Fruit fly (Drosophila melanogaster) whole organism, embryonic: ENCODE data around the gene Drgx.

Experiments
- CG10366 ChIP-seq: fragments of 200-800 bp; sonication (Bioruptor generic); IDR thresholded peaks from 2 replicates; pipeline ENCODE4 v1.3.6; 2022; ENCODE audit warnings: missing biosample characterization, missing genetic modification characterization
- CG12942 ChIP-seq: fragments of 200-800 bp; sonication (Bioruptor generic); optimal IDR thresholded peaks from 3 replicates; lab custom pipeline; 2016; ENCODE audit warnings: missing biosample characterization, missing genetic modification characterization
- CG13287 ChIP-seq: fragments of 200-800 bp; sonication (Bioruptor generic); IDR thresholded peaks from 2 replicates; pipeline ENCODE4 v1.3.6; 2022; ENCODE audit warnings: missing biosample characterization, missing genetic modification characterization; ENCODE audit not compliant: partially characterized antibody
- CG15601 ChIP-seq: fragments of 200-800 bp; sonication (Bioruptor generic); optimal IDR thresholded peaks from 3 replicates; lab custom pipeline; 2019; ENCODE audit warnings: missing biosample characterization, mild to moderate bottlenecking, missing genetic modification characterization, moderate library complexity
- CG16813 ChIP-seq: fragments of 200-800 bp; sonication (Bioruptor generic); IDR thresholded peaks from 3 replicates; pipeline ENCODE4 v1.3.6; 2022; ENCODE audit warnings: missing biosample characterization, missing genetic modification characterization; ENCODE audit not compliant: partially characterized antibody
- CG17829 ChIP-seq: fragments of 200-800 bp; optimal IDR thresholded peaks from 2 replicates; lab custom pipeline; 2019; ENCODE audit warnings: missing biosample characterization, mild to moderate bottlenecking, missing genetic modification characterization, moderate library complexity
- CG2116 ChIP-seq: fragments of 200-800 bp; sonication (Bioruptor generic); optimal IDR thresholded peaks from 3 replicates; lab custom pipeline; 2018; ENCODE audit warnings: missing biosample characterization, mild to moderate bottlenecking, missing genetic modification characterization
- CG30020 ChIP-seq: fragments of 200-800 bp; optimal IDR thresholded peaks from 2 replicates; lab custom pipeline; 2019; ENCODE audit warnings: missing biosample characterization, mild to moderate bottlenecking, missing genetic modification characterization, moderate library complexity
- CG4360 ChIP-seq: fragments of 200-800 bp; sonication (Bioruptor generic); IDR thresholded peaks from 2 replicates; pipeline ENCODE4 v1.3.6; 2022; ENCODE audit warnings: missing biosample characterization, missing genetic modification characterization
- CG4424 ChIP-seq: fragments of 200-800 bp; sonication (Bioruptor generic); optimal IDR thresholded peaks from 3 replicates; lab custom pipeline; 2016; ENCODE audit warnings: missing biosample characterization, missing genetic modification characterization
- CG4707 ChIP-seq: fragments of 200-800 bp; sonication (Bioruptor generic); optimal IDR thresholded peaks from 2 replicates; lab custom pipeline; 2018; ENCODE audit warnings: missing biosample characterization, mild to moderate bottlenecking, missing genetic modification characterization, moderate library complexity
- CG5180 ChIP-seq: fragments of 200-800 bp; sonication (Bioruptor generic); optimal IDR thresholded peaks from 3 replicates; lab custom pipeline; 2017; ENCODE audit warnings: missing biosample characterization, missing genetic modification characterization, mild to moderate bottlenecking, moderate library complexity, missing genetic modification reagents
- Chrac-16 ChIP-seq: fragments of 200-800 bp; sonication (Bioruptor generic); optimal IDR thresholded peaks from 3 replicates; lab custom pipeline; 2016; ENCODE audit warnings: missing biosample characterization, missing genetic modification characterization
- CkIIα-i1 ChIP-seq: fragments of 200-800 bp; sonication (Bioruptor generic); IDR thresholded peaks from 2 replicates; pipeline ENCODE4 v1.3.6; 2022; ENCODE audit warnings: missing biosample characterization, missing genetic modification characterization
- D19A ChIP-seq: fragments of 200-800 bp; optimal IDR thresholded peaks from 3 replicates; lab custom pipeline; 2019; ENCODE audit warnings: missing biosample characterization, mild to moderate bottlenecking, missing genetic modification characterization, moderate library complexity
- Dll ChIP-seq: fragments of 200-800 bp; sonication (Bioruptor generic); IDR thresholded peaks from 4 replicates; pipeline ENCODE4 v1.3.6; 2022; ENCODE audit warnings: missing biosample characterization, missing genetic modification characterization; ENCODE audit not compliant: partially characterized antibody
- Dref ChIP-seq: fragments of 200-800 bp; sonication (Bioruptor generic); IDR thresholded peaks from 2 replicates; pipeline ENCODE4 v1.3.6; 2022; ENCODE audit warnings: missing biosample characterization, missing genetic modification characterization
- HLHmδ ChIP-seq: fragments of 200-800 bp; sonication (Bioruptor generic); optimal IDR thresholded peaks from 2 replicates; lab custom pipeline; 2018; ENCODE audit warnings: missing biosample characterization, mild to moderate bottlenecking, missing genetic modification characterization, moderate library complexity
- HmgD ChIP-seq: fragments of 200-800 bp; sonication (Bioruptor generic); optimal IDR thresholded peaks from 3 replicates; lab custom pipeline; 2016; ENCODE audit warnings: missing biosample characterization, missing genetic modification characterization
- Max ChIP-seq: fragments of 200-800 bp; sonication (Bioruptor generic); optimal IDR thresholded peaks from 2 replicates; lab custom pipeline; 2016; ENCODE audit warnings: missing biosample characterization, mild to moderate bottlenecking, missing genetic modification characterization
- Myb ChIP-seq: fragments of 200-800 bp; sonication (Bioruptor generic); optimal IDR thresholded peaks from 2 replicates; lab custom pipeline; 2016; ENCODE audit warnings: missing biosample characterization, missing genetic modification characterization
- NC2α ChIP-seq: fragments of 200-800 bp; sonication (Bioruptor generic); optimal IDR thresholded peaks from 2 replicates; lab custom pipeline; 2016; ENCODE audit warnings: missing biosample characterization, missing genetic modification characterization
- Oaz ChIP-seq: fragments of 200-800 bp; sonication (Bioruptor generic); IDR thresholded peaks from 2 replicates; pipeline ENCODE4 v1.3.6; 2022; ENCODE audit warnings: missing biosample characterization, missing genetic modification characterization
- Optix ChIP-seq: fragments of 200-800 bp; sonication (Bioruptor generic); IDR thresholded peaks from 3 replicates; pipeline ENCODE4 v1.3.6; 2022; ENCODE audit warnings: missing biosample characterization, missing genetic modification characterization
- Poxn ChIP-seq: fragments of 200-800 bp; sonication (Bioruptor generic); IDR thresholded peaks from 2 replicates; pipeline ENCODE4 v1.3.6; 2022; ENCODE audit warnings: missing biosample characterization, missing genetic modification characterization
- Spps ChIP-seq: fragments of 200-800 bp; sonication (Bioruptor generic); optimal IDR thresholded peaks from 2 replicates; lab custom pipeline; 2018; ENCODE audit warnings: missing biosample characterization, mild to moderate bottlenecking, missing genetic modification characterization
- aop ChIP-seq: fragments of 200-800 bp; sonication (Bioruptor generic); IDR thresholded peaks from 2 replicates; pipeline ENCODE4 v1.3.6; 2022; ENCODE audit warnings: missing biosample characterization, missing genetic modification characterization
- ash1 ChIP-seq: fragments of 200-800 bp; sonication (Bioruptor generic); optimal IDR thresholded peaks from 2 replicates; lab custom pipeline; 2018; ENCODE audit warnings: missing biosample characterization, mild to moderate bottlenecking, missing genetic modification characterization
- ato ChIP-seq: fragments of 200-800 bp; sonication (Bioruptor generic); IDR thresholded peaks from 2 replicates; pipeline ENCODE4 v1.3.6; 2022; ENCODE audit warnings: missing biosample characterization, missing genetic modification characterization; ENCODE audit not compliant: partially characterized antibody
- bab2 ChIP-seq: fragments of 200-800 bp; sonication (Bioruptor generic); optimal IDR thresholded peaks from 2 replicates; lab custom pipeline; 2016; ENCODE audit warnings: missing biosample characterization, missing genetic modification characterization
- bbx ChIP-seq: fragments of 200-800 bp; sonication (Bioruptor generic); IDR thresholded peaks from 2 replicates; pipeline ENCODE4 v1.3.6; 2022; ENCODE audit warnings: missing biosample characterization, missing genetic modification characterization; ENCODE audit not compliant: partially characterized antibody
- bcd ChIP-seq: fragments of 200-800 bp; sonication (Bioruptor generic); optimal IDR thresholded peaks from 2 replicates; lab custom pipeline; 2017; ENCODE audit warnings: missing biosample characterization, mild to moderate bottlenecking, missing genetic modification characterization
- chinmo ChIP-seq: fragments of 200-800 bp; sonication (Bioruptor generic); IDR thresholded peaks from 4 replicates; pipeline ENCODE4 v1.3.6; 2022; ENCODE audit warnings: missing biosample characterization, missing genetic modification characterization; ENCODE audit not compliant: partially characterized antibody
- da ChIP-seq: fragments of 200-800 bp; sonication (Bioruptor generic); optimal IDR thresholded peaks from 2 replicates; lab custom pipeline; 2016; ENCODE audit warnings: missing biosample characterization, missing genetic modification characterization
- disco-r ChIP-seq: fragments of 200-800 bp; sonication (Bioruptor generic); optimal IDR thresholded peaks from 2 replicates; lab custom pipeline; 2016; ENCODE audit warnings: missing biosample characterization, missing genetic modification characterization
- eyg ChIP-seq: fragments of 200-800 bp; sonication (Bioruptor generic); optimal IDR thresholded peaks from 3 replicates; lab custom pipeline; 2016; ENCODE audit warnings: missing biosample characterization, missing genetic modification characterization
- fru ChIP-seq: fragments of >200 bp; optimal IDR thresholded peaks from 2 replicates; lab custom pipeline; 2017
- gt ChIP-seq: fragments of 200-800 bp; sonication (Bioruptor generic); IDR thresholded peaks from 2 replicates; pipeline ENCODE4 v1.3.6; 2022; ENCODE audit warnings: missing biosample characterization, missing genetic modification characterization
- hkb ChIP-seq, 2 experiments: fragments of 200-800 bp in 1 of 2; fragments of >200 bp in 1 of 2; sonication (Bioruptor generic) in 1 of 2; IDR thresholded peaks in 1 of 2; optimal IDR thresholded peaks in 1 of 2; 2 replicates each; pipeline versions ENCODE4 v1.3.6 to Lab custom; 2017 to 2022; ENCODE audit warnings: missing biosample characterization in 1 of 2, missing genetic modification characterization in 1 of 2
- ind ChIP-seq: fragments of 200-800 bp; sonication (Bioruptor generic); optimal IDR thresholded peaks from 3 replicates; lab custom pipeline; 2016; ENCODE audit warnings: missing biosample characterization, missing genetic modification characterization
- insv ChIP-seq, 2 experiments: fragments of 200-800 bp; sonication (Bioruptor generic); optimal IDR thresholded peaks; 3 replicates each; lab custom pipeline; 2016 to 2018; ENCODE audit warnings: missing biosample characterization in 2 of 2, missing genetic modification characterization in 2 of 2
- nerfin-1 ChIP-seq: fragments of 200-800 bp; sonication (Bioruptor generic); optimal IDR thresholded peaks from 3 replicates; lab custom pipeline; 2019; ENCODE audit warnings: missing biosample characterization, mild to moderate bottlenecking, missing genetic modification characterization, moderate library complexity
- nerfin-2 ChIP-seq: fragments of 200-800 bp; sonication (Bioruptor generic); IDR thresholded peaks from 2 replicates; pipeline ENCODE4 v1.3.6; 2022; ENCODE audit warnings: missing biosample characterization, missing genetic modification characterization; ENCODE audit not compliant: partially characterized antibody
- ranshi ChIP-seq: fragments of 200-800 bp; sonication (Bioruptor generic); IDR thresholded peaks from 2 replicates; pipeline ENCODE4 v1.3.6; 2022; ENCODE audit warnings: missing biosample characterization, missing genetic modification characterization
- row ChIP-seq: fragments of 200-800 bp; sonication (Bioruptor generic); IDR thresholded peaks from 3 replicates; pipeline ENCODE4 v1.3.6; 2022; ENCODE audit warnings: missing biosample characterization, missing genetic modification characterization
- run ChIP-seq: fragments of 200-800 bp; sonication (Bioruptor generic); optimal IDR thresholded peaks from 3 replicates; lab custom pipeline; 2018; ENCODE audit warnings: missing biosample characterization, mild to moderate bottlenecking, missing genetic modification characterization
- sob ChIP-seq: fragments of 200-800 bp; sonication (Bioruptor generic); IDR thresholded peaks from 2 replicates; pipeline ENCODE4 v1.3.6; 2022; ENCODE audit warnings: missing biosample characterization, missing genetic modification characterization
- stwl ChIP-seq: fragments of 200-800 bp; sonication (Bioruptor generic); optimal IDR thresholded peaks from 3 replicates; lab custom pipeline; 2018; ENCODE audit warnings: missing biosample characterization, mild to moderate bottlenecking, missing genetic modification characterization, moderate library complexity
- sug ChIP-seq: fragments of 200-800 bp; optimal IDR thresholded peaks from 2 replicates; lab custom pipeline; 2019; ENCODE audit warnings: missing biosample characterization, mild to moderate bottlenecking, missing genetic modification characterization, moderate library complexity
- trem ChIP-seq: fragments of 200-800 bp; optimal IDR thresholded peaks from 3 replicates; lab custom pipeline; 2019; ENCODE audit warnings: missing biosample characterization, mild to moderate bottlenecking, missing genetic modification characterization, moderate library complexity

The Drgx gene

DNA sequence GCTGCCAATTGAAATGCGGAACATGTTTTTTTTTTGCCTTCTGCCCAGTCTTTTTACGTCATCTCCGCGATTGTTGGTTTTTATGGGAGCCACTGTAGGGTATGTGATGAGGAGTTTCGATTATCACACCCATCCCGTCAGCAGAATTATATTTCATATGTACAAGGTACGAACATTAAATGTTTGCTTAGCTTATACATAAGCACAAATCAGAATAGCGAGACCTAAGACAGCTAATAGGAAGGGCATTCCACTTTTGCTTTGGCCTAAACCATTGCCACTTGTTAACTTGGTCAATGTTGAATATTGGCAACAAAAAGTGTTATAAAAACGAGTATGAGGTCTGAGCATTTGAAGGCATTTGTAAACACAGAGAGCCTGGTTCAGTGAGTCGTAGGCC, 40.7 kb downstream of the Drgx start, which contains the start of gene CG2816 (continued):
- TF ChIP-seq insv (GFP tag; optimal IDR thresholded peaks at IDR 0.05; lab: Kevin White, UChicago) (no peak), CG2116 (GFP tag; lab: Kevin White, UChicago) (no peak), bab2 (GFP tag; lab: Kevin White, UChicago) (peak; percentile 0), Myb (GFP tag; lab: Kevin White, UChicago) (peak; percentile 72), eyg (GFP tag; lab: Kevin White, UChicago) (no peak), Dref (0 out of 2 replicates have a peak, but pooled peaks have one; percentile 25), Max (no peak), nerfin-2 (no peak), run (tag; lab: Kevin White, UChicago) (no peak), da (GFP tag; lab: Kevin White, UChicago) (no peak), bbx (no peak), D19A (tag; lab: Kevin White, UChicago) (no peak), ranshi (no peak; the same call in 1 of the 2 replicates), aop (no peak), HmgD (GFP tag; lab: Kevin White, UChicago) (peak; percentile 36), NC2α (GFP tag; lab: Kevin White, UChicago) (no peak), CG5180 (GFP tag; lab: Kevin White, UChicago) (no peak), CG12942 (GFP tag; lab: Kevin White, UChicago) (peak; percentile 42), CG4360 (GFP tag; lab: Robert Waterston, UW) (no peak), CkIIα-i1 (no peak), nerfin-1 (no peak), sob (GFP tag; lab: Robert Waterston, UW) (peak; percentile 93), disco-r (no peak), Spps (no peak), CG16813 (GFP tag; lab: Robert Waterston, UW) (no peak), hkb (optimal IDR thresholded peaks at IDR 0.05; lab: Kevin White, UChicago) (no peak), hkb (GFP tag; IDR thresholded peaks at IDR 0.05; lab: Robert Waterston, UW) (0 out of 2 replicates have a peak, but pooled peaks have one; percentile 35), Optix (0 out of 3 replicates have a peak, but pooled peaks have one; percentile 40), ato (GFP tag; lab: Robert Waterston, UW) (no peak), sug (peak; percentile 59), CG10366 (GFP tag; lab: Robert Waterston, UW) (peak; percentile 49; the same call in 1 of the 2 replicates), Dll (GFP tag; lab: Robert Waterston, UW) (no peak), CG13287 (no peak), fru (lab: Kevin White, UChicago) (no peak), CG17829 (tag; lab: Kevin White, UChicago) (no peak), CG15601 (tag; lab: Kevin White, UChicago) (peak; percentile 8), gt (GFP tag; lab: Robert Waterston, UW) (no peak), bcd (GFP tag; lab: Kevin White, UChicago) (peak; percentile 38), CG4707 (GFP tag; lab: Kevin White, UChicago) (no peak), stwl (no peak), CG30020 (tag; lab: Kevin White, UChicago) (no peak), Poxn (GFP tag; lab: Robert Waterston, UW) (peak; percentile 37; the same call in 1 of the 2 replicates), CG4424 (no peak), chinmo (GFP tag; lab: Robert Waterston, UW) (0 out of 4 replicates have a peak, but pooled peaks have one; percentile 40), row (peak; percentile 84), ash1 (GFP tag; lab: Kevin White, UChicago) (no peak), Oaz (peak; percentile 54; the same call in 1 of the 2 replicates), ind (GFP tag; lab: Kevin White, UChicago) (peak; percentile 59), HLHmδ (GFP tag; lab: Kevin White, UChicago) (no peak), trem (tag; lab: Kevin White, UChicago) (no peak), Chrac-16 (GFP tag; lab: Kevin White, UChicago) (peak; percentile 60)
